Worm (Caenorhabditis elegans): ENCODE results near the gene fbxb-90.

DNA sequence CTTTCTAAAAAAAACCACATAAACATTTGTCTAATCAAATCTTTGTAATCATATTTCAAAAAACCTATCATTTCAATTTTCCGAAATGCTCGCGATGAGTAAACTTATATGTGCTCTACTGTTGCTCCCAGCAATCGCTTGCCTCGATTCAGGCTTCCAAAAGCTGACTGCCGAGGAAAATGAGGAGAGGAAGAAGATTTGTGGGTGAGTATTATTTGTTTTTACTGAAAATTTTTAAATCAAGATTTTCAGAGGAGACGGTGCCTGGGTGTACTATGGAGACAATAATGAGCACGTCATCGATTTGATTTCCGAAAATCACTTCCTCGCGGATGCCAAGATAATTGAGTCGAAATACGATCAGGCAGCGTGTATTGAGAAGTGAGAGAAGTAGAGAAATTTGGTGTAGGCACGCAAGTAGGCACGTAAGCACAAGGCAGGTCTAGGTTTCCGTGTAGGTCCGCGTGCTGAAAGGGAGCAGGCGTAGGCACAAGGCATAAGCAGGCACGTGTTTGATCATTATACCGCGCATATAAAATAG lies 24.4 kb downstream of the fbxb-90 start, which contains the start of gene C46E10.1:
- TF ChIP-seq alr-1 (tag; optimal IDR thresholded peaks at IDR 0.05; ENCODE audit: borderline replicate concordance): no peak
- TF ChIP-seq elt-3 (tag; optimal IDR thresholded peaks at IDR 0.05): no peak
- no peak for TF ChIP-seq unc-62 (GFP tag; optimal IDR thresholded peaks at IDR 0.05)
- no peak for TF ChIP-seq ztf-11 (tag; optimal IDR thresholded peaks at IDR 0.05)
- TF ChIP-seq nhr-11 (tag; optimal IDR thresholded peaks at IDR 0.05): no peak
- TF ChIP-seq snpc-4 (tag; optimal IDR thresholded peaks at IDR 0.05): no peak
- TF ChIP-seq dpl-1 (GFP tag; optimal IDR thresholded peaks at IDR 0.05): no peak
- no peak for TF ChIP-seq nhr-85 (tag)
- TF ChIP-seq pag-3 (tag; optimal IDR thresholded peaks at IDR 0.05; ENCODE audit: borderline replicate concordance, insufficient read depth): no peak
- TF ChIP-seq vab-15 (tag; optimal IDR thresholded peaks at IDR 0.05): no peak
- TF ChIP-seq sox-4 (tag; optimal IDR thresholded peaks at IDR 0.05): no peak
- TF ChIP-seq unc-98 (GFP tag; IDR thresholded peaks at IDR 0.05): no peak

Measured in whole organism, L1 larva.